Fruit fly (Drosophila melanogaster) whole organism, adult: Measurements from ENCODE around the gene Rnb.

Experiments used
- CG1620 ChIP-seq: fragments of 200-800 bp; sonication (Bioruptor generic); optimal IDR thresholded peaks from 2 replicates; lab custom pipeline; 2016; ENCODE audit warnings: missing biosample characterization, missing genetic modification characterization
- Mnt ChIP-seq: fragments of 200-800 bp; sonication (Bioruptor generic); optimal IDR thresholded peaks from 2 replicates; lab custom pipeline; 2016; ENCODE audit warnings: missing biosample characterization, mild to moderate bottlenecking, missing genetic modification characterization
- cic ChIP-seq: fragments of 200-800 bp; sonication (Bioruptor generic); optimal IDR thresholded peaks from 2 replicates; lab custom pipeline; 2017; ENCODE audit warnings: missing biosample characterization, mild to moderate bottlenecking, missing genetic modification characterization, moderate library complexity
- cnc ChIP-seq, 2 experiments: fragments of >200 bp; optimal IDR thresholded peaks; 2 replicates each; lab custom pipeline; 2017

DNA sequence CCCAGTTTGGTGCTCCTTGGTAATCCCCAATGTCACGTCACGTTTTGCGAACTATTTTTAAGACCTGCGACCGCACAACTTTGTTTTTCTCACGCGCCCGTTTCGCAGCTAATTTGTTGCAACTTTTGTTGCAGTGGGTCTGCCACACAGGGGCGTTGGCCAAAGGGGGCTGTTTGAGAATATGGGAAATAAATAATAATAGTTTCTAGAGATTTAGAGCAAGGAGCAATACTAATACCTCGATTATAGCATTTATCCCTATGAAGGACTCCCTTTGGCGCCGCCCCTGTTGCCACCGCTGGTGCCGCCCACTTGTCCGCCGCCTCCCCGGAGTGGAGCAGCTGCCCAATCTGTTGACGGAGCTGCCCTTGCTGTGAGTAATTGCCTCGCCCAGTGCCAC lies 43.9 kb downstream of the Rnb start:
- TF ChIP-seq CG1620 (no peak), Mnt (GFP tag; lab: Kevin White, UChicago) (no peak), cic (GFP tag; lab: Kevin White, UChicago) (no peak), cnc (optimal IDR thresholded peaks at IDR 0.05; lab: Kevin White, UChicago) (no peak)
